Worm (Caenorhabditis elegans) whole organism, L2 larva: Measurements from ENCODE around the gene C28D4.8.

Source experiments
- alr-1 ChIP-seq: fragments of 150-350 bp; optimal IDR thresholded peaks from 2 replicates; lab custom pipeline; 2014; ENCODE audit warnings: missing biosample characterization, missing genetic modification characterization
- ceh-82 ChIP-seq: fragments of 150-350 bp; optimal IDR thresholded peaks from 2 replicates; lab custom pipeline; 2014; ENCODE audit warnings: missing biosample characterization, missing genetic modification characterization
- lin-39 ChIP-seq: fragments of 150-350 bp; optimal IDR thresholded peaks from 2 replicates; lab custom pipeline; 2014; ENCODE audit warnings: missing biosample characterization, missing genetic modification reagents, missing genetic modification characterization
- nhr-77 ChIP-seq: fragments of 150-350 bp; optimal IDR thresholded peaks from 2 replicates; lab custom pipeline; 2014; ENCODE audit warnings: missing biosample characterization, missing genetic modification characterization
- sma-3 ChIP-seq: sonication (generic microtip); optimal IDR thresholded peaks from 2 replicates; lab custom pipeline; 2016; ENCODE audit warnings: missing genetic modification reagents, missing genetic modification characterization, missing compliant biosample characterization
- snpc-4 ChIP-seq: fragments of 150-350 bp; optimal IDR thresholded peaks from 2 replicates; lab custom pipeline; 2014; ENCODE audit warnings: missing biosample characterization, missing genetic modification characterization
- zag-1 ChIP-seq: fragments of 150-350 bp; optimal IDR thresholded peaks from 2 replicates; lab custom pipeline; 2014; ENCODE audit warnings: missing biosample characterization, missing genetic modification characterization

- TF ChIP-seq snpc-4 (tag; lab: Kevin White, UChicago) (no peak), ceh-82 (no peak), zag-1 (no peak), nhr-77 (tag; lab: Kevin White, UChicago) (no peak), lin-39 (tag; lab: Kevin White, UChicago) (no peak), alr-1 (no peak), sma-3 (no peak)
These were observed 48.3 kb upstream of the C28D4.8 start, which contains the start of gene pis-1 for ce11 chrIV:9796494-9796893.
